Fruit fly (Drosophila melanogaster): ENCODE data around the gene CG14218.

Gene CG14218

DNA sequence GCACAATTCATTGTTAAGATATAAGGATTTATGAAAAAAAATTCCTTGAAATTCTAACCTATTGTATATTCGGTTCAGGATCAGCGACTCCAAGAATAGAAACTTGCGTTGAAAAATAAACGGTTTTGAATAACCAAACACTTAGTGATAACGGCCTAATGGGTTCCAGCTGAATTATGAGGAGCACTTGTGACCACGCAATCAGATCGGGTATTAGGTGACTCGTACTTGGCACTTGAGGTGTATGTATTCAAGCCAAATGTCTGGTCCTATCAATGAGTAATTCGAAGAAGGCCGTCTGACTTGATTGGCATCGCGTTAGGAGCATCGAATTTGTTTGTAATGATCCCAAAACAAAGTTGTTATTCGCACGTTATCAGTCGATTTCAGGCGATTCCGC lies 8.8 kb upstream of the CG14218 start:
- TF ChIP-seq CG12768 (GFP tag; optimal IDR thresholded peaks at IDR 0.05) (no peak), CG14711 (tag; optimal IDR thresholded peaks at IDR 0.05) (no peak), cnc (optimal IDR thresholded peaks at IDR 0.05) (no peak), Mnt (GFP tag; optimal IDR thresholded peaks at IDR 0.05) (no peak), pad (GFP tag; optimal IDR thresholded peaks at IDR 0.05) (no peak), CG11617 (GFP tag; optimal IDR thresholded peaks at IDR 0.05) (no peak), kay (GFP tag; ENCODE audit: borderline replicate concordance) (no peak), Hr96 (GFP tag; optimal IDR thresholded peaks at IDR 0.05) (no peak), cic (GFP tag; optimal IDR thresholded peaks at IDR 0.05) (no peak), bab1 (GFP tag; optimal IDR thresholded peaks at IDR 0.05) (no peak), Clk (GFP tag; optimal IDR thresholded peaks at IDR 0.05) (no peak), tj (GFP tag; optimal IDR thresholded peaks at IDR 0.05) (no peak), CG1620 (GFP tag; optimal IDR thresholded peaks at IDR 0.05) (no peak), ovo (GFP tag; optimal IDR thresholded peaks at IDR 0.05) (no peak), CG33017 (tag; optimal IDR thresholded peaks at IDR 0.05) (no peak)

DNA sequence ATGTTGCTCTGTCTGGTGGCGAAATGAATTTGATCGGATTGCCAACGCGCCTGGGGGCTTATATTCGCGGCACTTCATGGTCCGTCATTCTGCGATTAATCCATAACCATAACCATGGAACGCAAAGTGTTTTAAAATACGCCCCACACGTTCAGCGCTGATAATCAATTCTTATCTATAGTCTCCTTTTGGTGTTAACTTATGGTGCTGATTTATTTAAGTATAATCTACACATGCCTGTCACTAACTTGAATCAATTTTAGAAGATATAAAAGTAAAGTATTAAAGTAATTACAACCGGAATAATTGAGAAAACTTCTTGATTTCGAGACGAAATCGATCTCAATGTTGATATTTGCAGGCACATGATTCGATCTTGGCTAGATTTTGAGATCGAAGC lies 8.3 kb upstream of the CG14218 start, which contains the start of gene CG14219:
Gene CG14219, minus strand, starts transcription at position 101 of the 400 bp plus-strand sequence.
- no peak for TF ChIP-seq CG1620 (GFP tag; optimal IDR thresholded peaks at IDR 0.05)
- TF ChIP-seq CG14711 (tag; optimal IDR thresholded peaks at IDR 0.05): no peak
- TF ChIP-seq pad (GFP tag; optimal IDR thresholded peaks at IDR 0.05): no peak
- TF ChIP-seq Hr96 (GFP tag; optimal IDR thresholded peaks at IDR 0.05): no peak

DNA sequence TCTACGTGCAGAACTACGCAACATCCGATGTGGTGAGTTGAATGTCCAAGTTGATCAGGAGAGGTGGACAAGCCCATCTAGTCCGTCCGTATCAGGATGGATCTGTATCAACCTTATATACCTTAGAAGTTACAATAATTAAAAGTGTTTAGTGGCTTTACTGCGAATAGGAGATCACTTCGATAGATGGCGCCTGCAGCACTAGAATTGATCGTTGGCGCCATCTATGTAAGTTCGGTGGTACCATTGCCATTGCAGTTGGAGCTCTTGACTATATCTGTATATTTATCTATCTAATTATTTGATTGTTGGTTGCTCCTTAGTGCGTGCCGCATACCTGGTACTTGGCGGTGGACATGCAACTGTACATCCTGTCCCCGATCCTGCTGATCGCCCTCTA lies 3.4 kb upstream of the CG14218 start:
- no peak for TF ChIP-seq Crg-1 (GFP tag; optimal IDR thresholded peaks at IDR 0.05)
- TF ChIP-seq tj (GFP tag; optimal IDR thresholded peaks at IDR 0.05): no peak
- no peak for TF ChIP-seq CG5204 (GFP tag; optimal IDR thresholded peaks at IDR 0.05)
- TF ChIP-seq bab1 (GFP tag; optimal IDR thresholded peaks at IDR 0.05): no peak
- no peak for TF ChIP-seq CG33017 (tag; optimal IDR thresholded peaks at IDR 0.05)
- no peak for TF ChIP-seq Mnt (GFP tag; optimal IDR thresholded peaks at IDR 0.05)
- TF ChIP-seq cic (GFP tag; optimal IDR thresholded peaks at IDR 0.05): no peak
- no peak for TF ChIP-seq CG1620 (GFP tag; optimal IDR thresholded peaks at IDR 0.05)
- no peak for TF ChIP-seq CG14711 (tag; optimal IDR thresholded peaks at IDR 0.05)

DNA sequence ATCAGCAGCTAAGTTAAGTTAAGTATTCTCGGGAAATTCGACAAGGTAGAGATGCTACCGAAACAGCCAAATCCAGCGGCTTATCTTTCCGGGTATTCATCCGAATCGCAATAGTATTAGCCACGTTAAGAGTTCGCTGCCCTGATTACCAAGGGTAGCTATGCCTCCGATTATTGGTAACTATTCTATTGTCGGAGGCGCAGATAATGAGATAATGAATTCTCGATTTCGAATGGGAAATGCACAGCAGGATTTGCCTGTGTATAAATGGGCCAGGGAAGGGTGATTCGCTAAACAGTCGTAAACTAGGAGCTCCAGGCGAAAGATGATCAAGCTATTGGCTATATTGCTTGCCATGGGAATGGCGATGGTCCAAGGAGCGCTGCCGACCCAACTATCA lies 1.5 kb upstream of the CG14218 start, which contains the start of gene CG14204:
Gene CG14204, plus strand, starts transcription at position 301 of the 400 bp plus-strand sequence.
- TF ChIP-seq CG7045 (GFP tag; optimal IDR thresholded peaks at IDR 0.05): no peak

DNA sequence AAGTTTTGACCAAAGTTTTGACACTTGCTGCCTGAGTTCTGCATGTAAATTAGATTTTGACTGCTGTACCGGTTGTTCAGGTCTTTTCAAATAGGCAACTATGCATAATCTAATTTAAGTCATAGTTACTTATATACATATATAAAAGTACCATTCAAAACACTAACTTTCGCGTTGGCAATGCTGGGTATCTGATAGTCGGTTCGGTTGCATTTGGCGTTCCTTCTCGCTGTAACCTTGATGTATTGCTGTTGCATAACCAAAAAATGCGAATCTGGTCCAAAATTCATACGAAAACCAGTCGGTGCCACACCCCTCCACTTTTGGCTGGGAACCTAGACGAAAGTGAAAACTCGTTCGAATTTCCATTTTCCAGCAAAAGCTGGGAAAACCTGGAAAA lies 951 bp upstream of the CG14218 start:
- TF ChIP-seq CG11617 (GFP tag; optimal IDR thresholded peaks at IDR 0.05) (no peak), kay (GFP tag; ENCODE audit: borderline replicate concordance) (no peak), bab1 (GFP tag; optimal IDR thresholded peaks at IDR 0.05) (no peak), Mnt (GFP tag; optimal IDR thresholded peaks at IDR 0.05) (no peak), CG14711 (tag; optimal IDR thresholded peaks at IDR 0.05) (no peak), Crg-1 (GFP tag; optimal IDR thresholded peaks at IDR 0.05) (no peak), toe (GFP tag; optimal IDR thresholded peaks at IDR 0.05) (no peak), pad (GFP tag; optimal IDR thresholded peaks at IDR 0.05) (no peak), tj (GFP tag; optimal IDR thresholded peaks at IDR 0.05) (no peak), Clk (GFP tag; optimal IDR thresholded peaks at IDR 0.05) (no peak), CG33017 (tag; optimal IDR thresholded peaks at IDR 0.05) (no peak), cic (GFP tag; optimal IDR thresholded peaks at IDR 0.05) (no peak), CG7045 (GFP tag; optimal IDR thresholded peaks at IDR 0.05) (no peak), CG12768 (GFP tag; optimal IDR thresholded peaks at IDR 0.05) (no peak), Hr96 (GFP tag; optimal IDR thresholded peaks at IDR 0.05) (no peak), CG1620 (GFP tag; optimal IDR thresholded peaks at IDR 0.05) (no peak)

DNA sequence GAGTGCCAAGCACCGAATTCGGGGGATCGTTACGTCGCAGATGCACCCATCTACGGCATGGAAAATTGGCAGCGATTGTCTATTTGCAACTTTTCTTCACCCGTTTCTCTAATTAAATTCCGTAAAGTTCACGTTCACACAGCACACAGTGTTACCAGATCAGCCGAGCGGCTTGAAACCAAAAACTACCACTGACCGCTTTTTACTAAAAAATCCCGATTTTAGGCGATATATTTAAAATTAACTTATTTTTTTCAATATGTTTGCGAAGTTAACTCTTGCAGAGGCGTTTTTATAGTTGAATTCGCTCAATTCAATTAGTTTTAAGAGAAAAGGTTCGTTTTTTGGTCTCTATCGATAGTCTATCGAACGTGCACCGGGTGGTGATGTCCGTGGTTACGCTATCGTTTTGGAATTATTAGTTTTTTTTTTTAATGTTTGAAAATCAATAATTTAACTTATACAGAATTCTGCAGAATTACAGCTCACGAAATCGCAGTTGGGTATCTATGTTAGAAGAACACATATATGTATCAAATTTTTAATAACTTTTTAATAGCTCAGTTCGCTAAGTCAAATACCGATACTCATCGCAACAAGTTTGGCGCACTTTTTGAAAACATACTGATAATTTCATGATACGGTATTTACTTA lies 2.0 kb downstream of the CG14218 start, which contains the start of gene Tao:
Gene Tao, minus strand, starts transcription at position 153 of the 654 bp plus-strand sequence.
- TF ChIP-seq CG14711 (tag; optimal IDR thresholded peaks at IDR 0.05): no peak
- no peak for TF ChIP-seq CG33017 (tag; optimal IDR thresholded peaks at IDR 0.05)
- no peak for TF ChIP-seq cic (GFP tag; optimal IDR thresholded peaks at IDR 0.05)
- TF ChIP-seq CG1620 (GFP tag; optimal IDR thresholded peaks at IDR 0.05): no peak
- TF ChIP-seq Clk (GFP tag; optimal IDR thresholded peaks at IDR 0.05): no peak
- no peak for TF ChIP-seq bab1 (GFP tag; optimal IDR thresholded peaks at IDR 0.05)
- no peak for TF ChIP-seq tj (GFP tag; optimal IDR thresholded peaks at IDR 0.05)
- TF ChIP-seq pad (GFP tag; optimal IDR thresholded peaks at IDR 0.05): no peak
- TF ChIP-seq Mnt (GFP tag; optimal IDR thresholded peaks at IDR 0.05): no peak
- no peak for TF ChIP-seq CG12768 (GFP tag; optimal IDR thresholded peaks at IDR 0.05)
- TF ChIP-seq CG5204 (GFP tag; optimal IDR thresholded peaks at IDR 0.05): no peak
- no peak for TF ChIP-seq CG7045 (GFP tag; optimal IDR thresholded peaks at IDR 0.05)
- TF ChIP-seq Hr96 (GFP tag; optimal IDR thresholded peaks at IDR 0.05): no peak

DNA sequence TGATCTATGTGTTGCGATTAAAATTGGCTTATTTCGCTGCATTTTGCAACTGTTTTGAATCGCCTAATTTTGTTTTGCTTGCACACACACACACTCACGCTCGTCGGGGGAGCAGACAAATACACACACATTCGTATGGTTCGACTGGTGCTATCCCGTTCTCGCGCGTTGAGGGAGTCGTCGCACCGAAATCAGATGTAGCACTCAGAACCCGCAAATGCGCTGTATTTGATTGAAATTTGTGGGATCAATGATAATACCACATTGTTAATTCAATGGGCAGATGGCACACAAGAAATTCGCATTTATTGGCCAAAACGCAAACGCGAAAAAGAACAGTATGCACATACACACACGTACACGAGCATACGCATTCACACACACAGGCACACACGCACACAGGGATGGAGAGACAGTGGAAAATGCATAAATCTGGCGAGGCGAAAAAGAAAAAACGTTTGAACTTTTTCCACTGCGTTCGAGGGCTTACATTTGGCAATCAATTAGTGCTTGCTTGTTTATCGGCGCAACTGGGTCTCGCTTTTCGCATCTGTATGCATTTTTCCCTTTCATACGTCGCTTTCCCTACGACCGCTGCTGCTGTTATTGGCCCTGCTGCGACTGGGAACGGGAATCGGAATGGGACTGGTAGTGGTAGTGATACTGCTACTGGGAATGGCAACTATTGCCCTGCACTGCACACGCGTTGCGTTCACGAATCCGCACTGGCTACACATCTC lies 2.7 kb downstream of the CG14218 start:
- TF ChIP-seq CG14711 (tag; optimal IDR thresholded peaks at IDR 0.05): no peak
- TF ChIP-seq Hr96 (GFP tag; optimal IDR thresholded peaks at IDR 0.05): peak; percentile 62
- TF ChIP-seq CG33017 (tag; optimal IDR thresholded peaks at IDR 0.05): peak; percentile 2
- peak; percentile 26 for TF ChIP-seq Mnt (GFP tag; optimal IDR thresholded peaks at IDR 0.05)
- TF ChIP-seq CG5204 (GFP tag; optimal IDR thresholded peaks at IDR 0.05): no peak
- TF ChIP-seq CG11617 (GFP tag; optimal IDR thresholded peaks at IDR 0.05): peak; percentile 18
- TF ChIP-seq pad (GFP tag; optimal IDR thresholded peaks at IDR 0.05): peak; percentile 31
- peak; percentile 30 for TF ChIP-seq CG7101 (tag; optimal IDR thresholded peaks at IDR 0.05)
- TF ChIP-seq tj (GFP tag; optimal IDR thresholded peaks at IDR 0.05): peak; percentile 41
- TF ChIP-seq ovo (GFP tag; optimal IDR thresholded peaks at IDR 0.05): no peak
- no peak for TF ChIP-seq toe (GFP tag; optimal IDR thresholded peaks at IDR 0.05)
